Fruit fly (Drosophila melanogaster): Measurements from ENCODE around the gene dsb.
A peak's percentile ranks its signal among the peaks of the same experiment; 100 is the strongest.

dsb gene

dm6 chr3L:1865121-1865727, 44.8 kb downstream of the dsb start, which contains the start of the genes HBS1 and CG12025 (continued):
- TF ChIP-seq CG31441 (GFP tag; IDR thresholded peaks at IDR 0.05) = peak; percentile 60
- peak; percentile 69 for TF ChIP-seq lmd (GFP tag; IDR thresholded peaks at IDR 0.05)
- peak; percentile 10 for TF ChIP-seq nom (GFP tag; optimal IDR thresholded peaks at IDR 0.05)
- no peak for TF ChIP-seq sens-2 (GFP tag; IDR thresholded peaks at IDR 0.05)

- TF ChIP-seq GATAe (GFP tag; conservative IDR thresholded peaks at IDR 0.05) (no peak), Six4 (GFP tag; optimal IDR thresholded peaks at IDR 0.05) (peak; percentile 62), CG33213 (GFP tag; optimal IDR thresholded peaks at IDR 0.05) (peak; percentile 50), NFAT (GFP tag; IDR thresholded peaks at IDR 0.05) (peak; percentile 89), CG8089 (GFP tag; optimal IDR thresholded peaks at IDR 0.05) (peak; percentile 16), HmgD (GFP tag; optimal IDR thresholded peaks at IDR 0.05) (peak; percentile 13), Stat92E (GFP tag; optimal IDR thresholded peaks at IDR 0.05) (no peak), HLH3B (GFP tag; IDR thresholded peaks at IDR 0.05) (peak; percentile 80), ash1 (GFP tag; optimal IDR thresholded peaks at IDR 0.05) (no peak), row (GFP tag; IDR thresholded peaks at IDR 0.05) (peak; percentile 93), Asciz (GFP tag; optimal IDR thresholded peaks at IDR 0.05) (no peak), Doc3 (GFP tag; IDR thresholded peaks at IDR 0.05; ENCODE audit: partially characterized antibody) (peak; percentile 91), Trl (optimal IDR thresholded peaks at IDR 0.05) (no peak), Trl (GFP tag; optimal IDR thresholded peaks at IDR 0.05) (peak; percentile 58), peb (GFP tag; IDR thresholded peaks at IDR 0.05) (0 out of 2 replicates have a peak, but pooled peaks have one; percentile 23), ssp (GFP tag; IDR thresholded peaks at IDR 0.05) (peak; percentile 73), CG12391 (tag; optimal IDR thresholded peaks at IDR 0.05) (peak; percentile 70), usp (GFP tag; optimal IDR thresholded peaks at IDR 0.05) (no peak), hth (optimal IDR thresholded peaks at IDR 0.05) (no peak), run (tag; optimal IDR thresholded peaks at IDR 0.05) (no peak), odd (GFP tag; optimal IDR thresholded peaks at IDR 0.05) (no peak), nom (GFP tag; optimal IDR thresholded peaks at IDR 0.05) (no peak), Dad (GFP tag; optimal IDR thresholded peaks at IDR 0.05) (peak; percentile 39), Tbp (GFP tag; optimal IDR thresholded peaks at IDR 0.05) (no peak), da (GFP tag; optimal IDR thresholded peaks at IDR 0.05) (no peak), CG16815 (GFP tag; optimal IDR thresholded peaks at IDR 0.05) (peak; percentile 18), CG12155 (GFP tag; optimal IDR thresholded peaks at IDR 0.05) (peak; percentile 52), trem (tag; optimal IDR thresholded peaks at IDR 0.05) (peak; percentile 53), Meics (GFP tag; optimal IDR thresholded peaks at IDR 0.05) (peak; percentile 75), Sox102F (GFP tag; optimal IDR thresholded peaks at IDR 0.05) (peak; percentile 28), disco-r (GFP tag; optimal IDR thresholded peaks at IDR 0.05) (no peak), sc (optimal IDR thresholded peaks at IDR 0.05) (no peak), sc (GFP tag; optimal IDR thresholded peaks at IDR 0.05) (peak; percentile 14), CG7271 (tag; optimal IDR thresholded peaks at IDR 0.05) (peak; percentile 67), ac (GFP tag; optimal IDR thresholded peaks at IDR 0.05) (no peak), fd102C (GFP tag; optimal IDR thresholded peaks at IDR 0.05) (no peak), toy (GFP tag; IDR thresholded peaks at IDR 0.05) (no peak), CG10979 (tag; optimal IDR thresholded peaks at IDR 0.05) (peak; percentile 48), klu (GFP tag; IDR thresholded peaks at IDR 0.05) (peak; percentile 80), CG10565 (GFP tag; optimal IDR thresholded peaks at IDR 0.05) (no peak), unc-4 (GFP tag; IDR thresholded peaks at IDR 0.05; ENCODE audit: partially characterized antibody) (peak; percentile 91), CG12769 (tag; optimal IDR thresholded peaks at IDR 0.05) (no peak), CG12744 (GFP tag; optimal IDR thresholded peaks at IDR 0.05) (no peak), CG15011 (GFP tag; optimal IDR thresholded peaks at IDR 0.05) (no peak), Pdp1 (GFP tag; optimal IDR thresholded peaks at IDR 0.05) (peak; percentile 52 to 64)
These were observed 48.1 kb downstream of the dsb start, which contains the start of gene Rap1 for dm6 chr3L:1861794-1862447. Gene Rap1, minus strand, starts transcription at chr3L:1862239.

Data from whole organism, embryonic.